Fruit fly (Drosophila melanogaster): Measurements from ENCODE around the gene sina.

sina gene

DNA sequence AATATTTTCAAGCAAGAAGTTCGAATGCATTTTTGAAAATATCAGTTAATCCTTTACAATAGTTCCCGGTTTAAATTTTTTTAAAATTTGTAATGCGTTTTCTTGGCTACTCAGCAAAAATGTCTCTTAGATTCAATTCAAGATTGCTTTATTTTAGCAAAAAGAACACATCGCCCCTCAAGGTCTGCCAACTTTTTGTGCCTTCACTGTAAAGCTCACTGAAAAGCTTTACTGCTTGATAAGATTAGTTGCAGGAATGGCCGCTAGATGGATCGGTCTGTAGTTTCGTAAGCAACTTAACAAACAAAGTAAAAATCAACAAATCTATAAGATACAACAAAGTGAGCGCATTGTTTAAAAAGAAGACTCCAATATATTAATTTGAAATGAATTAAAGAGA lies 30.5 kb downstream of the sina start (continued):
- TF ChIP-seq CHES-1-like (GFP tag; optimal IDR thresholded peaks at IDR 0.05) = no peak
- TF ChIP-seq B-H1 (GFP tag; IDR thresholded peaks at IDR 0.05) = no peak
- TF ChIP-seq CG8478 (optimal IDR thresholded peaks at IDR 0.05) = no peak
- no peak for TF ChIP-seq mam (GFP tag; optimal IDR thresholded peaks at IDR 0.05)
- TF ChIP-seq tll (GFP tag; optimal IDR thresholded peaks at IDR 0.05) = no peak
- no peak for TF ChIP-seq schlank (tag; optimal IDR thresholded peaks at IDR 0.05)
- no peak for TF ChIP-seq sens (GFP tag)
- no peak for TF ChIP-seq tio (GFP tag; optimal IDR thresholded peaks at IDR 0.05)
- no peak for TF ChIP-seq Ravus (GFP tag; IDR thresholded peaks at IDR 0.05)
- TF ChIP-seq Hand (GFP tag; optimal IDR thresholded peaks at IDR 0.05) = no peak
- peak; percentile 23; the same call in 1 of the 3 replicates for TF ChIP-seq Opbp (GFP tag; IDR thresholded peaks at IDR 0.05; ENCODE audit: partially characterized antibody)
- TF ChIP-seq MBD-R2 (GFP tag; IDR thresholded peaks at IDR 0.05) = no peak
- no peak for TF ChIP-seq CG16779 (GFP tag; IDR thresholded peaks at IDR 0.05)
- TF ChIP-seq Max (GFP tag; optimal IDR thresholded peaks at IDR 0.05) = no peak
- TF ChIP-seq CG9932 (GFP tag; IDR thresholded peaks at IDR 0.05) = no peak
- no peak for TF ChIP-seq CG13296 (GFP tag; optimal IDR thresholded peaks at IDR 0.05)
- TF ChIP-seq Hey (tag; optimal IDR thresholded peaks at IDR 0.05) = no peak
- TF ChIP-seq Blimp-1 (GFP tag; optimal IDR thresholded peaks at IDR 0.05) = no peak
- TF ChIP-seq CG17359 (tag; optimal IDR thresholded peaks at IDR 0.05) = no peak
- peak; percentile 98 for TF ChIP-seq CG10979 (tag; optimal IDR thresholded peaks at IDR 0.05)
- TF ChIP-seq Meics (GFP tag; optimal IDR thresholded peaks at IDR 0.05) = peak; percentile 15
- TF ChIP-seq BtbVII (GFP tag; optimal IDR thresholded peaks at IDR 0.05) = no peak
- TF ChIP-seq gro (GFP tag; optimal IDR thresholded peaks at IDR 0.05) = no peak
- peak; percentile 32 for TF ChIP-seq CG31365 (tag; optimal IDR thresholded peaks at IDR 0.05)
- no peak for TF ChIP-seq CG10654 (GFP tag; optimal IDR thresholded peaks at IDR 0.05)
- TF ChIP-seq Sry-β (GFP tag; optimal IDR thresholded peaks at IDR 0.05) = no peak
- TF ChIP-seq Bgb (GFP tag; IDR thresholded peaks at IDR 0.05; ENCODE audit: partially characterized antibody) = 0 out of 2 replicates have a peak, but pooled peaks have one; percentile 32
- TF ChIP-seq tup (GFP tag; optimal IDR thresholded peaks at IDR 0.05) = no peak
- no peak for TF ChIP-seq Tbp (GFP tag; optimal IDR thresholded peaks at IDR 0.05)
- TF ChIP-seq CTCF (GFP tag; optimal IDR thresholded peaks at IDR 0.05) = peak; percentile 95
- TF ChIP-seq Kr (GFP tag; optimal IDR thresholded peaks at IDR 0.05) = no peak
- TF ChIP-seq CG8290 (GFP tag; optimal IDR thresholded peaks at IDR 0.05) = no peak
- TF ChIP-seq CG8290 (tag; optimal IDR thresholded peaks at IDR 0.05) = peak in 1 of 2 experiments; percentile 43
- TF ChIP-seq CG18764 (GFP tag; optimal IDR thresholded peaks at IDR 0.05) = no peak
- no peak for TF ChIP-seq row (GFP tag; IDR thresholded peaks at IDR 0.05)
- no peak for TF ChIP-seq hbn (GFP tag; IDR thresholded peaks at IDR 0.05; ENCODE audit: partially characterized antibody)
- TF ChIP-seq CG2120 (GFP tag; optimal IDR thresholded peaks at IDR 0.05) = peak; percentile 1
- TF ChIP-seq Hr51 (GFP tag; optimal IDR thresholded peaks at IDR 0.05) = no peak
- peak; percentile 94 for TF ChIP-seq CG15073 (GFP tag; optimal IDR thresholded peaks at IDR 0.05)
- no peak for TF ChIP-seq pfk (GFP tag; optimal IDR thresholded peaks at IDR 0.05)
- no peak for TF ChIP-seq gsb (GFP tag; IDR thresholded peaks at IDR 0.05)
- TF ChIP-seq fd3F (GFP tag; optimal IDR thresholded peaks at IDR 0.05) = no peak
- TF ChIP-seq CG18011 (GFP tag; optimal IDR thresholded peaks at IDR 0.05) = no peak
- TF ChIP-seq CG6683 (GFP tag; optimal IDR thresholded peaks at IDR 0.05) = no peak
- TF ChIP-seq Doc2 (GFP tag; IDR thresholded peaks at IDR 0.05) = no peak
- no peak for TF ChIP-seq C15 (GFP tag; IDR thresholded peaks at IDR 0.05)
- TF ChIP-seq wdn (GFP tag; IDR thresholded peaks at IDR 0.05) = no peak
- no peak for TF ChIP-seq phol (tag; optimal IDR thresholded peaks at IDR 0.05)
- TF ChIP-seq trem (tag; optimal IDR thresholded peaks at IDR 0.05) = no peak
- no peak for TF ChIP-seq Dll (GFP tag; IDR thresholded peaks at IDR 0.05; ENCODE audit: partially characterized antibody)
- no peak for TF ChIP-seq CG4404 (GFP tag; IDR thresholded peaks at IDR 0.05)
- TF ChIP-seq peb (GFP tag; IDR thresholded peaks at IDR 0.05) = no peak
- TF ChIP-seq CG4360 (GFP tag; IDR thresholded peaks at IDR 0.05) = no peak
